Fruit fly (Drosophila melanogaster) whole organism, embryonic: ENCODE data around the gene nmo.

Experiments
- Atf3 ChIP-seq: fragments of 200-800 bp; sonication (Bioruptor generic); optimal IDR thresholded peaks from 3 replicates; lab custom pipeline; 2016; ENCODE audit warnings: missing biosample characterization, missing genetic modification characterization
- Bgb ChIP-seq: fragments of 200-800 bp; sonication (Bioruptor generic); IDR thresholded peaks from 2 replicates; pipeline ENCODE4 v1.3.6; 2022; ENCODE audit warnings: missing biosample characterization, missing genetic modification characterization; ENCODE audit not compliant: partially characterized antibody
- CG10267 ChIP-seq: fragments of 200-800 bp; sonication (Bioruptor generic); optimal IDR thresholded peaks from 2 replicates; lab custom pipeline; 2018; ENCODE audit warnings: missing biosample characterization, mild to moderate bottlenecking, missing genetic modification characterization, moderate library complexity
- CG11695 ChIP-seq: fragments of 200-800 bp; sonication (Bioruptor generic); IDR thresholded peaks from 3 replicates; pipeline ENCODE4 v1.3.6; 2022; ENCODE audit warnings: missing biosample characterization, missing genetic modification characterization
- CG11696 ChIP-seq: fragments of 200-800 bp; sonication (Bioruptor generic); IDR thresholded peaks from 2 replicates; pipeline ENCODE4 v1.3.6; 2022; ENCODE audit warnings: missing biosample characterization, missing genetic modification characterization
- CG17359 ChIP-seq: fragments of 200-800 bp; sonication (Bioruptor generic); optimal IDR thresholded peaks from 3 replicates; lab custom pipeline; 2018; ENCODE audit warnings: missing biosample characterization, mild to moderate bottlenecking, missing genetic modification characterization, moderate library complexity
- CG17802 ChIP-seq: fragments of 200-800 bp; sonication (Bioruptor generic); optimal IDR thresholded peaks from 2 replicates; lab custom pipeline; 2018; ENCODE audit warnings: missing biosample characterization, mild to moderate bottlenecking, missing genetic modification characterization, moderate library complexity
- CG18599 ChIP-seq: fragments of 200-800 bp; sonication (Bioruptor generic); optimal IDR thresholded peaks from 3 replicates; lab custom pipeline; 2017; ENCODE audit warnings: missing biosample characterization, missing genetic modification characterization, mild to moderate bottlenecking, moderate library complexity, missing genetic modification reagents
- CG2199 ChIP-seq: fragments of 200-800 bp; sonication (Bioruptor generic); IDR thresholded peaks from 3 replicates; pipeline ENCODE4 v1.3.6; 2022; ENCODE audit warnings: missing biosample characterization, missing genetic modification characterization
- CG4424 ChIP-seq: fragments of 200-800 bp; sonication (Bioruptor generic); optimal IDR thresholded peaks from 3 replicates; lab custom pipeline; 2016; ENCODE audit warnings: missing biosample characterization, missing genetic modification characterization
- CG6765 ChIP-seq: fragments of 200-800 bp; sonication (Bioruptor generic); optimal IDR thresholded peaks from 3 replicates; lab custom pipeline; 2017; ENCODE audit warnings: missing biosample characterization, mild to moderate bottlenecking, missing genetic modification characterization
- CG7357 ChIP-seq: fragments of 200-800 bp; sonication (Bioruptor generic); IDR thresholded peaks from 3 replicates; pipeline ENCODE4 v1.3.6; 2022; ENCODE audit warnings: missing biosample characterization, missing genetic modification characterization
- CG7372 ChIP-seq: fragments of 200-800 bp; sonication (Bioruptor generic); IDR thresholded peaks from 2 replicates; pipeline ENCODE4 v1.3.6; 2022; ENCODE audit warnings: missing biosample characterization, missing genetic modification characterization
- CG7556 ChIP-seq: fragments of 200-800 bp; sonication (Bioruptor generic); optimal IDR thresholded peaks from 2 replicates; lab custom pipeline; 2017; ENCODE audit warnings: missing biosample characterization, mild to moderate bottlenecking, missing genetic modification characterization
- CG7745 ChIP-seq: fragments of 200-800 bp; sonication (Bioruptor generic); optimal IDR thresholded peaks from 2 replicates; lab custom pipeline; 2018; ENCODE audit warnings: missing biosample characterization, mild to moderate bottlenecking, missing genetic modification characterization, moderate library complexity
- CG8290 ChIP-seq, 3 experiments: fragments of 200-800 bp; sonication (Bioruptor generic); optimal IDR thresholded peaks; 2 replicates each; lab custom pipeline; 2016 to 2019; ENCODE audit warnings: missing biosample characterization in 3 of 3, missing genetic modification characterization in 3 of 3, mild to moderate bottlenecking in 2 of 3, moderate library complexity in 1 of 3
- Fer2 ChIP-seq: fragments of 200-800 bp; sonication (Bioruptor generic); optimal IDR thresholded peaks from 2 replicates; lab custom pipeline; 2018; ENCODE audit warnings: missing biosample characterization, mild to moderate bottlenecking, missing genetic modification characterization, moderate library complexity
- Fer3 ChIP-seq: fragments of 200-800 bp; sonication (Bioruptor generic); optimal IDR thresholded peaks from 2 replicates; lab custom pipeline; 2018; ENCODE audit warnings: missing biosample characterization, mild to moderate bottlenecking, missing genetic modification characterization, moderate library complexity
- HHEX ChIP-seq: fragments of 200-800 bp; sonication (Bioruptor generic); optimal IDR thresholded peaks from 3 replicates; lab custom pipeline; 2017; ENCODE audit warnings: missing biosample characterization, mild to moderate bottlenecking, missing genetic modification characterization, missing genetic modification reagents
- HLH3B ChIP-seq: fragments of 200-800 bp; sonication (Bioruptor generic); IDR thresholded peaks from 2 replicates; pipeline ENCODE4 v1.3.6; 2022; ENCODE audit warnings: missing biosample characterization, missing genetic modification characterization
- Hr51 ChIP-seq, 2 experiments: fragments of 200-800 bp; sonication (Bioruptor generic); optimal IDR thresholded peaks; 2 replicates in 1 of 2; 3 replicates in 1 of 2; lab custom pipeline; 2016 to 2018; ENCODE audit warnings: missing biosample characterization in 2 of 2, missing genetic modification characterization in 2 of 2, mild to moderate bottlenecking in 1 of 2, moderate library complexity in 1 of 2
- Mad ChIP-seq: fragments of 200-800 bp; sonication (Bioruptor generic); optimal IDR thresholded peaks from 2 replicates; lab custom pipeline; 2016; ENCODE audit warnings: missing biosample characterization, missing genetic modification characterization
- Opbp ChIP-seq: fragments of 200-800 bp; sonication (Bioruptor generic); IDR thresholded peaks from 3 replicates; pipeline ENCODE4 v1.3.6; 2022; ENCODE audit warnings: missing biosample characterization, missing genetic modification characterization; ENCODE audit not compliant: partially characterized antibody
- Ptx1 ChIP-seq: fragments of 200-800 bp; sonication (Bioruptor generic); IDR thresholded peaks from 2 replicates; pipeline ENCODE4 v1.3.6; 2022; ENCODE audit warnings: missing biosample characterization, missing genetic modification characterization
- abd-A ChIP-seq: fragments of 200-800 bp; sonication (Bioruptor generic); optimal IDR thresholded peaks from 3 replicates; lab custom pipeline; 2019; ENCODE audit warnings: missing biosample characterization, mild to moderate bottlenecking, missing genetic modification characterization, moderate library complexity
- ara ChIP-seq: fragments of 200-800 bp; sonication (Bioruptor generic); IDR thresholded peaks from 2 replicates; pipeline ENCODE4 v1.3.6; 2022; ENCODE audit warnings: missing biosample characterization, missing genetic modification characterization
- az2 ChIP-seq: fragments of 200-800 bp; sonication (Bioruptor generic); optimal IDR thresholded peaks from 3 replicates; lab custom pipeline; 2016; ENCODE audit warnings: missing biosample characterization, missing genetic modification characterization
- cg ChIP-seq: fragments of 200-800 bp; sonication (Bioruptor generic); optimal IDR thresholded peaks from 3 replicates; lab custom pipeline; 2019; ENCODE audit warnings: missing biosample characterization, mild to moderate bottlenecking, missing genetic modification characterization, moderate library complexity
- danr ChIP-seq: fragments of 200-800 bp; sonication (Bioruptor generic); IDR thresholded peaks from 2 replicates; pipeline ENCODE4 v1.3.6; 2022; ENCODE audit warnings: missing biosample characterization, missing genetic modification characterization
- dmrt99B ChIP-seq: fragments of 200-800 bp; sonication (Bioruptor generic); optimal IDR thresholded peaks from 2 replicates; lab custom pipeline; 2018; ENCODE audit warnings: missing biosample characterization, mild to moderate bottlenecking, missing genetic modification characterization, moderate library complexity
- fd96Cb ChIP-seq: fragments of 200-800 bp; sonication (Bioruptor generic); optimal IDR thresholded peaks from 2 replicates; lab custom pipeline; 2018; ENCODE audit warnings: missing biosample characterization, mild to moderate bottlenecking, missing genetic modification characterization, moderate library complexity
- gem ChIP-seq: fragments of 200-800 bp; sonication (Bioruptor generic); optimal IDR thresholded peaks from 2 replicates; lab custom pipeline; 2019; ENCODE audit warnings: missing biosample characterization, mild to moderate bottlenecking, missing genetic modification characterization, moderate library complexity
- grau ChIP-seq: fragments of 200-800 bp; optimal IDR thresholded peaks from 3 replicates; lab custom pipeline; 2019; ENCODE audit warnings: missing biosample characterization, mild to moderate bottlenecking, missing genetic modification characterization, moderate library complexity
- gsb ChIP-seq: fragments of 200-800 bp; sonication (Bioruptor generic); IDR thresholded peaks from 2 replicates; pipeline ENCODE4 v1.3.6; 2022; ENCODE audit warnings: missing biosample characterization, missing genetic modification characterization
- hkb ChIP-seq, 2 experiments: fragments of 200-800 bp in 1 of 2; fragments of >200 bp in 1 of 2; sonication (Bioruptor generic) in 1 of 2; IDR thresholded peaks in 1 of 2; optimal IDR thresholded peaks in 1 of 2; 2 replicates each; pipeline versions ENCODE4 v1.3.6 to Lab custom; 2017 to 2022; ENCODE audit warnings: missing biosample characterization in 1 of 2, missing genetic modification characterization in 1 of 2
- mam ChIP-seq: fragments of 200-800 bp; sonication (Bioruptor generic); optimal IDR thresholded peaks from 3 replicates; lab custom pipeline; 2016; ENCODE audit warnings: missing biosample characterization, missing genetic modification characterization
- onecut ChIP-seq: fragments of 200-800 bp; sonication (Bioruptor generic); IDR thresholded peaks from 2 replicates; pipeline ENCODE4 v1.3.6; 2022; ENCODE audit warnings: missing biosample characterization, missing genetic modification characterization
- pros ChIP-seq: fragments of 200-800 bp; sonication (Bioruptor generic); optimal IDR thresholded peaks from 3 replicates; lab custom pipeline; 2019; ENCODE audit warnings: missing biosample characterization, mild to moderate bottlenecking, missing genetic modification characterization, moderate library complexity
- ranshi ChIP-seq: fragments of 200-800 bp; sonication (Bioruptor generic); IDR thresholded peaks from 2 replicates; pipeline ENCODE4 v1.3.6; 2022; ENCODE audit warnings: missing biosample characterization, missing genetic modification characterization
- run ChIP-seq: fragments of 200-800 bp; sonication (Bioruptor generic); optimal IDR thresholded peaks from 3 replicates; lab custom pipeline; 2018; ENCODE audit warnings: missing biosample characterization, mild to moderate bottlenecking, missing genetic modification characterization
- slbo ChIP-seq: fragments of 200-800 bp; sonication (Bioruptor generic); IDR thresholded peaks from 2 replicates; pipeline ENCODE4 v1.3.6; 2022; ENCODE audit warnings: missing biosample characterization, missing genetic modification characterization
- so ChIP-seq: fragments of 200-800 bp; sonication (Bioruptor generic); IDR thresholded peaks from 3 replicates; pipeline ENCODE4 v1.3.6; 2022; ENCODE audit warnings: missing biosample characterization, missing genetic modification characterization
- sr ChIP-seq: fragments of 200-800 bp; sonication (Bioruptor generic); IDR thresholded peaks from 3 replicates; pipeline ENCODE4 v1.3.6; 2022; ENCODE audit warnings: missing biosample characterization, missing genetic modification characterization
- tgo ChIP-seq: fragments of 200-800 bp; sonication (Bioruptor generic); IDR thresholded peaks from 3 replicates; pipeline ENCODE4 v1.3.6; 2022; ENCODE audit warnings: missing biosample characterization, missing genetic modification characterization
- twi ChIP-seq: fragments of 200-800 bp; optimal IDR thresholded peaks from 2 replicates; lab custom pipeline; 2019; ENCODE audit warnings: missing biosample characterization, mild to moderate bottlenecking, missing genetic modification characterization, moderate library complexity
- wor ChIP-seq: fragments of 200-800 bp; sonication (Bioruptor generic); IDR thresholded peaks from 2 replicates; pipeline ENCODE4 v1.3.6; 2022; ENCODE audit warnings: missing biosample characterization, missing genetic modification characterization
- z ChIP-seq: fragments of 200-800 bp; sonication (Bioruptor generic); IDR thresholded peaks from 3 replicates; pipeline ENCODE4 v1.3.6; 2022; ENCODE audit warnings: missing biosample characterization, missing genetic modification characterization

The nmo gene

dm6 chr3L:8024278-8025140 is 45.7 kb downstream of the nmo start (continued):
- TF ChIP-seq HHEX (GFP tag; lab: Kevin White, UChicago) = peak; percentile 41
- no peak for TF ChIP-seq mam (GFP tag; lab: Kevin White, UChicago)
- TF ChIP-seq hkb (optimal IDR thresholded peaks at IDR 0.05; lab: Kevin White, UChicago) = no peak
- peak; percentile 84 for TF ChIP-seq hkb (GFP tag; IDR thresholded peaks at IDR 0.05; lab: Robert Waterston, UW)
- TF ChIP-seq wor = peak; percentile 46; the same call in 1 of the 2 replicates
- peak; percentile 44; the same call in 1 of the 2 replicates for TF ChIP-seq danr (GFP tag; lab: Robert Waterston, UW)
- peak; percentile 60; the same call in 1 of the 2 replicates for TF ChIP-seq ranshi (GFP tag; lab: Robert Waterston, UW)
- TF ChIP-seq CG17802 (tag; lab: Kevin White, UChicago) = no peak
- peak; percentile 10 for TF ChIP-seq az2 (GFP tag; lab: Kevin White, UChicago)
- peak; percentile 43; the same call in 1 of the 3 replicates for TF ChIP-seq CG7357 (GFP tag; lab: Robert Waterston, UW)
- TF ChIP-seq Hr51 (GFP tag; optimal IDR thresholded peaks at IDR 0.05; lab: Kevin White, UChicago) = peak in 1 of 2 experiments; percentile 56
- peak; percentile 86 for TF ChIP-seq abd-A (tag; lab: Kevin White, UChicago)
- peak; percentile 65 for TF ChIP-seq gem (tag; lab: Kevin White, UChicago)
- TF ChIP-seq twi = peak; percentile 57
- peak; percentile 82 for TF ChIP-seq CG11695 (GFP tag; lab: Robert Waterston, UW)
- TF ChIP-seq cg (GFP tag; lab: Kevin White, UChicago) = peak; percentile 71
- TF ChIP-seq CG2199 (GFP tag; lab: Robert Waterston, UW) = no peak
- no peak for TF ChIP-seq Bgb
- peak; percentile 71 for TF ChIP-seq run (tag; lab: Kevin White, UChicago)
- peak; percentile 57 for TF ChIP-seq CG4424 (GFP tag; lab: Kevin White, UChicago)
- TF ChIP-seq Opbp = no peak
- peak; percentile 68 for TF ChIP-seq HLH3B (GFP tag; lab: Robert Waterston, UW)
- TF ChIP-seq CG6765 = no peak
- TF ChIP-seq so (GFP tag; lab: Robert Waterston, UW) = peak; percentile 27; the same call in 1 of the 3 replicates
- peak; percentile 73; the same call in 1 of the 3 replicates for TF ChIP-seq sr
- TF ChIP-seq onecut (GFP tag; lab: Robert Waterston, UW) = 0 out of 2 replicates have a peak, but pooled peaks have one; percentile 15
- peak; percentile 72 for TF ChIP-seq slbo (GFP tag; lab: Robert Waterston, UW)
- peak; percentile 72 for TF ChIP-seq tgo (GFP tag; lab: Robert Waterston, UW)
- no peak for TF ChIP-seq Atf3 (GFP tag; lab: Kevin White, UChicago)
- peak; percentile 47 for TF ChIP-seq CG17359
- peak; percentile 23 for TF ChIP-seq CG10267 (tag; lab: Kevin White, UChicago)
- 0 out of 3 replicates have a peak, but pooled peaks have one; percentile 0 for TF ChIP-seq z (GFP tag; lab: Robert Waterston, UW)
- TF ChIP-seq fd96Cb = peak; percentile 11
- TF ChIP-seq gsb (GFP tag; lab: Robert Waterston, UW) = peak; percentile 56
- TF ChIP-seq Mad (GFP tag; lab: Kevin White, UChicago) = no peak
- TF ChIP-seq pros (GFP tag; lab: Kevin White, UChicago) = peak; percentile 45
- peak; percentile 37 for TF ChIP-seq CG7556 (GFP tag; lab: Kevin White, UChicago)
- peak; percentile 36 for TF ChIP-seq CG18599 (GFP tag; lab: Kevin White, UChicago)
- TF ChIP-seq CG7745 (tag; lab: Kevin White, UChicago) = peak; percentile 96
- TF ChIP-seq CG7372 = peak; percentile 64; the same call in 1 of the 2 replicates
- peak; percentile 75 for TF ChIP-seq Ptx1
- TF ChIP-seq grau = peak; percentile 52
- peak; percentile 8 for TF ChIP-seq Fer2 (tag; lab: Kevin White, UChicago)
- peak; percentile 52 for TF ChIP-seq ara (GFP tag; lab: Robert Waterston, UW)
- no peak for TF ChIP-seq CG8290 (GFP tag; optimal IDR thresholded peaks at IDR 0.05; lab: Kevin White, UChicago)
- TF ChIP-seq CG8290 (tag; optimal IDR thresholded peaks at IDR 0.05; lab: Kevin White, UChicago) = peak in 1 of 2 experiments; percentile 68
- peak; percentile 68 for TF ChIP-seq dmrt99B
- TF ChIP-seq CG11696 = peak; percentile 67
- peak; percentile 27 for TF ChIP-seq Fer3 (tag; lab: Kevin White, UChicago)
